Fruit fly (Drosophila melanogaster): Measurements from ENCODE around the gene CG3168.

Gene CG3168

DNA sequence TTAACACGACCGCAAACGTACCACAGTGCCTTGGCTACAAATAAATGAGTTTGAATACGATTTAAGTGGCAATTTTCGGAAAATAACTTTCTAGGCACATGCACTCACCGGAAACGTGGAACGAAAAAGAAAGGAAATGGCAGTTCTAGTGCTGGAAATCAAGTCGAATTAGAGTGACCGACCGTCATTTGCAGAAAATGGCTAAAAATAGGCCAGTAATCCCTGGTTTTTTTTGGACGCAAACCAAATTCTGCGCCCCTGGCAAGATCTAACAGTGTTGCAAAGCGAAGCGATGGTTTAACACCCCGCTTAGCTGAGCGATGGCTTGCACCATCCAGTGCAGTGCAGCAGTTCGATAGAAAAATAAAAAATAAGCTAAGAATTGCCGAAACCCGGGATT is 4.3 kb upstream of the CG3168 start, which contains the start of gene RpL17 (continued):
- TF ChIP-seq emc (GFP tag; optimal IDR thresholded peaks at IDR 0.05) (peak; percentile 73), CG11695 (GFP tag; IDR thresholded peaks at IDR 0.05) (peak; percentile 68), CG14050 (GFP tag; IDR thresholded peaks at IDR 0.05) (peak; percentile 69; the same call in 2 of the 3 replicates), Deaf1 (tag; optimal IDR thresholded peaks at IDR 0.05) (no peak), CG4360 (GFP tag; IDR thresholded peaks at IDR 0.05) (peak; percentile 25; the same call in 1 of the 2 replicates), CG3847 (GFP tag; IDR thresholded peaks at IDR 0.05) (peak; percentile 92), da (GFP tag; optimal IDR thresholded peaks at IDR 0.05) (peak; percentile 70), Blimp-1 (GFP tag; optimal IDR thresholded peaks at IDR 0.05) (peak; percentile 50), danr (GFP tag; IDR thresholded peaks at IDR 0.05) (peak; percentile 64; the same call in 1 of the 2 replicates), Nf-YA (GFP tag; IDR thresholded peaks at IDR 0.05) (peak; percentile 78), CG17359 (tag; optimal IDR thresholded peaks at IDR 0.05) (peak; percentile 67), pita (GFP tag; optimal IDR thresholded peaks at IDR 0.05) (peak; percentile 89), NC2α (GFP tag; optimal IDR thresholded peaks at IDR 0.05) (peak; percentile 79), Hr3 (GFP tag; optimal IDR thresholded peaks at IDR 0.05) (peak; percentile 36), Doc2 (GFP tag; IDR thresholded peaks at IDR 0.05) (peak; percentile 23; the same call in 1 of the 2 replicates), CG5953 (GFP tag; IDR thresholded peaks at IDR 0.05) (peak; percentile 75), CG18764 (GFP tag; optimal IDR thresholded peaks at IDR 0.05) (peak; percentile 75), oc (tag; optimal IDR thresholded peaks at IDR 0.05) (peak; percentile 73), sim (GFP tag; IDR thresholded peaks at IDR 0.05) (peak; percentile 65), corto (GFP tag; optimal IDR thresholded peaks at IDR 0.05) (no peak), Ets65A (GFP tag) (peak; percentile 99), gem (tag; optimal IDR thresholded peaks at IDR 0.05) (peak; percentile 68), CG9876 (GFP tag; optimal IDR thresholded peaks at IDR 0.05) (peak; percentile 95), eyg (GFP tag; optimal IDR thresholded peaks at IDR 0.05) (peak; percentile 86), CG17568 (GFP tag; optimal IDR thresholded peaks at IDR 0.05) (peak; percentile 94), CG34422 (GFP tag; IDR thresholded peaks at IDR 0.05) (peak; percentile 78), ci (GFP tag; IDR thresholded peaks at IDR 0.05) (peak; percentile 98), pho (GFP tag; optimal IDR thresholded peaks at IDR 0.05) (peak; percentile 92), wdn (GFP tag; IDR thresholded peaks at IDR 0.05) (peak; percentile 53; the same call in 1 of the 2 replicates), ranshi (GFP tag; IDR thresholded peaks at IDR 0.05) (peak; percentile 84), Sox102F (GFP tag; optimal IDR thresholded peaks at IDR 0.05) (peak; percentile 55), Neu2 (GFP tag; optimal IDR thresholded peaks at IDR 0.05; ENCODE audit: borderline replicate concordance) (no peak), vvl (GFP tag; IDR thresholded peaks at IDR 0.05) (peak; percentile 90), CG3995 (GFP tag; optimal IDR thresholded peaks at IDR 0.05) (peak; percentile 47), CG9727 (GFP tag; optimal IDR thresholded peaks at IDR 0.05) (peak; percentile 84), CG16815 (GFP tag; optimal IDR thresholded peaks at IDR 0.05) (peak; percentile 63), CG13123 (GFP tag; optimal IDR thresholded peaks at IDR 0.05) (peak; percentile 66), CG8359 (GFP tag; optimal IDR thresholded peaks at IDR 0.05; ENCODE audit: borderline replicate concordance) (peak; percentile 68), br (optimal IDR thresholded peaks at IDR 0.05) (no peak), Drgx (GFP tag; IDR thresholded peaks at IDR 0.05) (peak; percentile 64), CG31388 (GFP tag; optimal IDR thresholded peaks at IDR 0.05) (no peak), unc-4 (GFP tag; IDR thresholded peaks at IDR 0.05; ENCODE audit: partially characterized antibody) (no peak), tgo (GFP tag; IDR thresholded peaks at IDR 0.05) (peak; percentile 78), CG2712 (tag; optimal IDR thresholded peaks at IDR 0.05) (peak; percentile 46), hb (GFP tag; IDR thresholded peaks at IDR 0.05; ENCODE audit: partially characterized antibody) (no peak), Sox100B (GFP tag; optimal IDR thresholded peaks at IDR 0.05) (peak; percentile 63), zfh1 (GFP tag; IDR thresholded peaks at IDR 0.05) (peak; percentile 90), vfl (GFP tag; optimal IDR thresholded peaks at IDR 0.05) (peak; percentile 74), sr (GFP tag; IDR thresholded peaks at IDR 0.05) (peak; percentile 87), CG3838 (GFP tag; optimal IDR thresholded peaks at IDR 0.05) (peak; percentile 62), Nf-YC (tag; optimal IDR thresholded peaks at IDR 0.05) (peak; percentile 8), schlank (tag; optimal IDR thresholded peaks at IDR 0.05) (peak; percentile 90)

Measured in whole organism, embryonic.